Worm (Caenorhabditis elegans) whole organism, L4 larva: ENCODE results near the gene C16B8.2.

Experiments
- F37D6.2 ChIP-seq: sonication (generic microtip); optimal IDR thresholded peaks from 2 replicates; lab custom pipeline; 2016; ENCODE audit warnings: mild to moderate bottlenecking, missing genetic modification characterization, missing compliant biosample characterization
- T20F7.1 ChIP-seq: fragments of 200-800 bp; sonication (Bioruptor generic); optimal IDR thresholded peaks from 2 replicates; lab custom pipeline; 2018; ENCODE audit warnings: mild to moderate bottlenecking, missing genetic modification characterization, missing compliant biosample characterization
- T26A8.4 ChIP-seq: fragments of 200-800 bp; sonication (Bioruptor generic); IDR thresholded peaks from 2 replicates; pipeline ENCODE4 v1.3.6; 2022; ENCODE audit warnings: missing genetic modification characterization, missing compliant biosample characterization
- Y105C5A.15 ChIP-seq: fragments of 200-800 bp; sonication (Bioruptor generic); IDR thresholded peaks from 2 replicates; pipeline ENCODE4 v1.3.6; 2022; ENCODE audit warnings: missing genetic modification characterization, missing compliant biosample characterization
- Y75B8A.6 ChIP-seq: fragments of 200-800 bp; sonication (Bioruptor generic); IDR thresholded peaks from 2 replicates; pipeline ENCODE4 v1.3.6; 2022; ENCODE audit warnings: missing genetic modification reagents, missing genetic modification characterization, missing compliant biosample characterization
- ZK337.2 ChIP-seq: fragments of 200-800 bp; sonication (Bioruptor generic); IDR thresholded peaks from 2 replicates; pipeline ENCODE4 v1.3.6; 2022; ENCODE audit warnings: missing genetic modification reagents, missing genetic modification characterization, missing compliant biosample characterization
- aha-1 ChIP-seq: fragments of 150-350 bp; peaks from one replicate; lab custom pipeline; 2014; ENCODE audit warnings: missing biosample characterization, missing genetic modification characterization
- ama-1 ChIP-seq: fragments of 150-350 bp; optimal IDR thresholded peaks from 2 replicates; lab custom pipeline; 2014; ENCODE audit warnings: inconsistent platforms, mixed read lengths
- ceh-28 ChIP-seq: fragments of 150-350 bp; optimal IDR thresholded peaks from 2 replicates; lab custom pipeline; 2014; ENCODE audit warnings: missing biosample characterization, missing genetic modification reagents, missing genetic modification characterization
- ceh-32 ChIP-seq: sonication (generic microtip); optimal IDR thresholded peaks from 2 replicates; lab custom pipeline; 2016; ENCODE audit warnings: mild to moderate bottlenecking, missing genetic modification characterization, missing compliant biosample characterization; ENCODE audit not compliant: poor library complexity
- daf-12 ChIP-seq: fragments of 150-350 bp; optimal IDR thresholded peaks from 2 replicates; lab custom pipeline; 2014; ENCODE audit warnings: missing biosample characterization, missing genetic modification reagents, missing genetic modification characterization
- daf-8 ChIP-seq: fragments of 200-800 bp; sonication (Bioruptor generic); IDR thresholded peaks from 2 replicates; pipeline ENCODE4 v1.3.6; 2022; ENCODE audit warnings: missing genetic modification characterization, missing compliant biosample characterization
- dmd-8 ChIP-seq: fragments of 200-800 bp; sonication (Bioruptor generic); IDR thresholded peaks from 2 replicates; pipeline ENCODE4 v1.3.6; 2022; ENCODE audit warnings: missing genetic modification characterization, missing compliant biosample characterization
- dmd-9 ChIP-seq: fragments of 200-800 bp; sonication (Bioruptor generic); IDR thresholded peaks from 2 replicates; pipeline ENCODE4 v1.3.6; 2022; ENCODE audit warnings: missing genetic modification reagents, missing genetic modification characterization, missing compliant biosample characterization
- dve-1 ChIP-seq: sonication (generic microtip); optimal IDR thresholded peaks from 2 replicates; lab custom pipeline; 2017; ENCODE audit warnings: antibody characterized with exemption, mild to moderate bottlenecking, missing genetic modification characterization, missing compliant biosample characterization; ENCODE audit not compliant: insufficient read depth
- egl-27 ChIP-seq: sonication (generic microtip); optimal IDR thresholded peaks from 3 replicates; lab custom pipeline; 2017; ENCODE audit warnings: missing biosample characterization, missing genetic modification reagents, missing genetic modification characterization
- hlh-30 ChIP-seq: sonication (generic microtip); optimal IDR thresholded peaks from 2 replicates; lab custom pipeline; 2017; ENCODE audit warnings: antibody characterized with exemption, mild to moderate bottlenecking, missing genetic modification characterization, missing compliant biosample characterization; ENCODE audit not compliant: insufficient read depth
- lin-1 ChIP-seq: fragments of 200-800 bp; sonication (Bioruptor generic); IDR thresholded peaks from 2 replicates; pipeline ENCODE4 v1.3.6; 2022; ENCODE audit warnings: missing genetic modification reagents, missing genetic modification characterization, missing compliant biosample characterization
- lin-13 ChIP-seq: fragments of 150-350 bp; optimal IDR thresholded peaks from 2 replicates; lab custom pipeline; 2014; ENCODE audit warnings: missing biosample characterization, missing genetic modification reagents, missing genetic modification characterization
- lin-29 ChIP-seq: fragments of 200-800 bp; sonication (Bioruptor generic); IDR thresholded peaks from 2 replicates; pipeline ENCODE4 v1.3.6; 2022; ENCODE audit warnings: missing genetic modification reagents, missing genetic modification characterization, missing compliant biosample characterization
- lir-3 ChIP-seq: sonication (generic microtip); optimal IDR thresholded peaks from 2 replicates; lab custom pipeline; 2016; ENCODE audit warnings: mild to moderate bottlenecking, missing genetic modification characterization, missing compliant biosample characterization
- lsy-2 ChIP-seq, 2 experiments: fragments of 150-350 bp in 1 of 2; sonication (generic microtip) in 1 of 2; optimal IDR thresholded peaks; 2 replicates each; lab custom pipeline; 2014 to 2017; ENCODE audit warnings: missing biosample characterization in 2 of 2, missing genetic modification characterization in 2 of 2
- mdt-29 ChIP-seq: fragments of 200-800 bp; sonication (Bioruptor generic); IDR thresholded peaks from 2 replicates; pipeline ENCODE4 v1.3.6; 2022; ENCODE audit warnings: missing genetic modification reagents, missing genetic modification characterization, missing compliant biosample characterization
- mxl-3 ChIP-seq: fragments of 200-800 bp; sonication (Bioruptor generic); optimal IDR thresholded peaks from 2 replicates; lab custom pipeline; 2018; ENCODE audit warnings: mild to moderate bottlenecking, missing genetic modification characterization, missing compliant biosample characterization
- nhr-237 ChIP-seq: sonication (generic microtip); optimal IDR thresholded peaks from 2 replicates; lab custom pipeline; 2017; ENCODE audit warnings: missing biosample characterization, missing genetic modification characterization
- nhr-25 ChIP-seq: sonication (generic microtip); optimal IDR thresholded peaks from 2 replicates; lab custom pipeline; 2017; ENCODE audit warnings: missing genetic modification characterization, mild to moderate bottlenecking, missing compliant biosample characterization, antibody characterized with exemption, moderate library complexity, borderline replicate concordance; ENCODE audit not compliant: insufficient read depth
- nhr-42 ChIP-seq: fragments of 200-800 bp; sonication (Bioruptor generic); IDR thresholded peaks from 2 replicates; pipeline ENCODE4 v1.3.6; 2022; ENCODE audit warnings: missing genetic modification characterization, missing compliant biosample characterization
- php-3 ChIP-seq: fragments of 200-800 bp; sonication (Bioruptor generic); IDR thresholded peaks from 2 replicates; pipeline ENCODE4 v1.3.6; 2022; ENCODE audit warnings: missing genetic modification reagents, missing genetic modification characterization, missing compliant biosample characterization
- saeg-2 ChIP-seq: fragments of 200-800 bp; sonication (Bioruptor generic); IDR thresholded peaks from 2 replicates; pipeline ENCODE4 v1.3.6; 2022; ENCODE audit warnings: missing genetic modification reagents, missing genetic modification characterization, missing compliant biosample characterization
- sdz-12 ChIP-seq: fragments of 200-800 bp; sonication (Bioruptor generic); optimal IDR thresholded peaks from 2 replicates; lab custom pipeline; 2018; ENCODE audit warnings: mild to moderate bottlenecking, missing genetic modification characterization, missing compliant biosample characterization
- spr-1 ChIP-seq: sonication (generic microtip); optimal IDR thresholded peaks from 2 replicates; lab custom pipeline; 2016; ENCODE audit warnings: mild to moderate bottlenecking, missing genetic modification characterization, missing compliant biosample characterization
- tra-1 ChIP-seq: fragments of 200-800 bp; sonication (Bioruptor generic); IDR thresholded peaks from 2 replicates; pipeline ENCODE4 v1.3.6; 2022; ENCODE audit warnings: missing genetic modification reagents, missing genetic modification characterization, missing compliant biosample characterization
- unc-62 ChIP-seq, 3 experiments: fragments of 150-350 bp in 1 of 3; sonication (generic microtip); optimal IDR thresholded peaks in 2 of 3; peaks in 1 of 3; 1 replicate in 1 of 3; 2 replicates in 2 of 3; lab custom pipeline; 2014 to 2017; ENCODE audit warnings: missing biosample characterization in 3 of 3, missing genetic modification characterization in 3 of 3, missing genetic modification reagents in 3 of 3, missing genotype in 1 of 3
- vab-7 ChIP-seq: fragments of 200-800 bp; sonication (Bioruptor generic); IDR thresholded peaks from 2 replicates; pipeline ENCODE4 v1.3.6; 2022; ENCODE audit warnings: missing genetic modification reagents, missing genetic modification characterization, missing compliant biosample characterization
- zfp-3 ChIP-seq: fragments of 200-800 bp; sonication (Bioruptor generic); conservative IDR thresholded peaks from 2 replicates; pipeline ENCODE4 v1.3.6; 2022; ENCODE audit warnings: missing genetic modification reagents, missing genetic modification characterization, missing compliant biosample characterization
- zip-2 ChIP-seq: fragments of 150-350 bp; optimal IDR thresholded peaks from 2 replicates; lab custom pipeline; 2014; ENCODE audit warnings: missing biosample characterization, missing genetic modification characterization

C16B8.2 gene

ce11 chrX:3938950-3939349, 27.3 kb downstream of the C16B8.2 start, which contains the start of gene T19D2.3:
T19D2.3 (plus strand) TSS chrX:3939250.
- TF ChIP-seq aha-1 (tag; lab: Kevin White, UChicago) (no peak), spr-1 (tag; lab: Kevin White, UChicago) (no peak), vab-7 (GFP tag; lab: Robert Waterston, UW) (no peak), dve-1 (tag; lab: Kevin White, UChicago) (no peak), hlh-30 (tag; lab: Kevin White, UChicago) (no peak)

- no peak for TF ChIP-seq zfp-3
- TF ChIP-seq aha-1 (tag; lab: Kevin White, UChicago): peak; percentile 96
These were observed 28.3 kb downstream of the C16B8.2 start for ce11 chrX:3937884-3938283.

ce11 chrX:3937483-3937882, 28.7 kb downstream of the C16B8.2 start:
- TF ChIP-seq daf-12 (tag; lab: Kevin White, UChicago): no peak
- no peak for TF ChIP-seq dmd-8
- no peak for TF ChIP-seq lin-13 (GFP tag; lab: Kevin White, UChicago)
- no peak for TF ChIP-seq tra-1 (GFP tag; lab: Robert Waterston, UW)
- TF ChIP-seq dmd-9 (GFP tag; lab: Robert Waterston, UW): no peak
- no peak for TF ChIP-seq zfp-3
- no peak for TF ChIP-seq daf-8 (GFP tag; lab: Robert Waterston, UW)
- no peak for TF ChIP-seq Y105C5A.15 (GFP tag; lab: Robert Waterston, UW)
- TF ChIP-seq dve-1 (tag; lab: Kevin White, UChicago): no peak
- TF ChIP-seq saeg-2 (GFP tag; lab: Robert Waterston, UW): no peak
- TF ChIP-seq php-3: no peak
- no peak for TF ChIP-seq ZK337.2 (GFP tag; lab: Robert Waterston, UW)
- no peak for TF ChIP-seq ama-1 (lab: Kevin White, UChicago)
- TF ChIP-seq mxl-3: no peak
- TF ChIP-seq ceh-32: no peak
- no peak for TF ChIP-seq nhr-42 (GFP tag; lab: Robert Waterston, UW)
- TF ChIP-seq Y75B8A.6 (GFP tag; lab: Robert Waterston, UW): no peak

DNA sequence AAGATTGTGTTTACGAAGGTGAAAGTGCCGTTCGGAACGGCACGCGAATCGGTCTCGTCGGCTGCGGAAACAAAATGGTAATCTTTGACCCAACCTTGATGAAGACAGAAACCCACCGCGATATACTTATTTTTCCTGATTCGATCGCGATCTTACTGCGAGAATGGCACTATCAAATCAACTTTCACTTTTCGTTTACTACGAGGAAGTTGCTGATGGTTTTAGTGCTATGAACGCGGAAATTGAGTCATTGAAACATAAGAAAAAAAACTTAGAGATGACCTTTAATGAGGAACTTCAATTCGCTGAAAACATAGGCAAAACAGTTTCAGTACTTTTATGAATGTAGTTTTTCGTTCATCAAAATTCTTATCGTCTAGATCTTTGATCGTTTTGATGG, 33.5 kb downstream of the C16B8.2 start:
- TF ChIP-seq vab-7 (GFP tag; lab: Robert Waterston, UW) (no peak), T26A8.4 (no peak), nhr-237 (tag; lab: Kevin White, UChicago) (no peak), ceh-28 (tag; lab: Kevin White, UChicago) (no peak), Y105C5A.15 (GFP tag; lab: Robert Waterston, UW) (no peak), unc-62 (GFP tag; optimal IDR thresholded peaks at IDR 0.05 in 1 of 2; lab: Kevin White, UChicago) (peak in 1 of 2 experiments; percentile 23), unc-62 (tag; optimal IDR thresholded peaks at IDR 0.05; lab: Kevin White, UChicago) (no peak)
- TF ChIP-seq, all 104 proteins: peak for 1

DNA sequence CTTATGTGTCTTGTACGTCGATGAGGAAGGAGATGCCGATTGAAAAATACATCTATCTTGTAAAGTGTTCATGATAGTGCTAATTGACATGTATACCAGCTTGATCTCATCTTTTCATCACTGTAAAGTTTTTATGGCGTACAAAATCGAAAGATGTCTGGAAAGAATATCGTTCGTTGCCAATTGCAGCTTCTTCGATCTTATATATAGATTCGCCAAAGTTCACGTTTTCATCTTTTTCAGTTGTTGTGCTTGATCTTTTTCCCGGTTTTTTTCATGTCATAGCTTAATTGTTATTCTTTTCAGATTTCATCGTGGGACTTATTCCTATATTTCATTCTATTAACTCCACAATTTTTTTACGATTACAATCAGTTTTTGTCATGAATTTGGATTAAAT, 34.9 kb downstream of the C16B8.2 start, which contains the start of gene adt-3:
TSS of gene adt-3 (plus strand) at position 301 of the 400 bp plus-strand sequence.
- no peak for TF ChIP-seq sdz-12 (GFP tag; lab: Kevin White, UChicago)
- no peak for TF ChIP-seq zip-2
- no peak for TF ChIP-seq lin-1 (GFP tag; lab: Robert Waterston, UW)
- TF ChIP-seq nhr-25 (tag; lab: Kevin White, UChicago): no peak
- no peak for TF ChIP-seq tra-1 (GFP tag; lab: Robert Waterston, UW)
- TF ChIP-seq lsy-2 (tag; optimal IDR thresholded peaks at IDR 0.05; lab: Kevin White, UChicago): no peak
- no peak for TF ChIP-seq egl-27 (tag; lab: Kevin White, UChicago)
- TF ChIP-seq F37D6.2 (tag; lab: Kevin White, UChicago): no peak
- TF ChIP-seq vab-7 (GFP tag; lab: Robert Waterston, UW): no peak
- TF ChIP-seq Y75B8A.6 (GFP tag; lab: Robert Waterston, UW): no peak
- TF ChIP-seq mdt-29: no peak
- no peak for TF ChIP-seq T20F7.1 (GFP tag; lab: Kevin White, UChicago)
- TF ChIP-seq lin-29 (GFP tag; lab: Robert Waterston, UW): no peak
- no peak for TF ChIP-seq lir-3 (tag; lab: Kevin White, UChicago)
